Worm (Caenorhabditis elegans): ENCODE results near the gene C15C7.4.

DNA sequence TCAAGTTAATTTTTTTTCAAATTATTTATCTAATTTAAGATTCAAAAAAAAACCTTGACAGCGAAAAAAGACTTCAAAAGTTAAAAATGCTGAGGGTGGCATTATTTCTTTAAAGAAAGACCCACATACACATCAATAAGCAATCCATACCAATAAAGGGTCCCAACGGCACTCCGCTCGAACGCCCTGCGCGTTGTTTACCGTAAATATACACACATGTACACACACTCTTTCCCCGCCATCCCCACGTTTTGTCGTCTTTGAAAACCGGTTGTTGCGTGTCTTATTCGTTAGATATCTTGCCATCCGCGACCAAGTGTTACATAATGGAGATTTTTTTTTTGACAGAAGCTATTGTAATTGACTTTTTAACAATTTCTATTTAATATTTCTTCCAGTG is 14.2 kb downstream of the C15C7.4 start, which contains the start of gene gcc-1:
- no peak for TF ChIP-seq ztf-28 (GFP tag; IDR thresholded peaks at IDR 0.05)
- TF ChIP-seq cebp-1 (GFP tag; IDR thresholded peaks at IDR 0.05): no peak
- TF ChIP-seq cebp-1 (tag; optimal IDR thresholded peaks at IDR 0.05): no peak
- TF ChIP-seq snpc-3.4 (tag; optimal IDR thresholded peaks at IDR 0.05): no peak
- TF ChIP-seq ceh-79 (tag; optimal IDR thresholded peaks at IDR 0.05): no peak
- TF ChIP-seq ama-1 (optimal IDR thresholded peaks at IDR 0.05): no peak
- no peak for TF ChIP-seq ama-1 (GFP tag; optimal IDR thresholded peaks at IDR 0.05)
- TF ChIP-seq unc-62 (GFP tag; optimal IDR thresholded peaks at IDR 0.05): no peak
- TF ChIP-seq T07F8.4 (tag; optimal IDR thresholded peaks at IDR 0.05): no peak
- no peak for TF ChIP-seq lin-54 (GFP tag; optimal IDR thresholded peaks at IDR 0.05)
